Worm (Caenorhabditis elegans) whole organism, L4 larva: ENCODE measurements around the gene ced-7.

Experiments used
- F37D6.2 ChIP-seq: sonication (generic microtip); optimal IDR thresholded peaks from 2 replicates; lab custom pipeline; 2016; ENCODE audit warnings: mild to moderate bottlenecking, missing genetic modification characterization, missing compliant biosample characterization
- F44E2.7 ChIP-seq: fragments of 200-800 bp; sonication (Bioruptor generic); IDR thresholded peaks from 2 replicates; pipeline ENCODE4 v2.1.2; 2022; ENCODE audit warnings: missing genetic modification characterization, missing compliant biosample characterization
- T20F7.1 ChIP-seq: fragments of 200-800 bp; sonication (Bioruptor generic); optimal IDR thresholded peaks from 2 replicates; lab custom pipeline; 2018; ENCODE audit warnings: mild to moderate bottlenecking, missing genetic modification characterization, missing compliant biosample characterization
- T26A8.4 ChIP-seq: fragments of 200-800 bp; sonication (Bioruptor generic); IDR thresholded peaks from 2 replicates; pipeline ENCODE4 v1.3.6; 2022; ENCODE audit warnings: missing genetic modification characterization, missing compliant biosample characterization
- Y105C5A.15 ChIP-seq: fragments of 200-800 bp; sonication (Bioruptor generic); IDR thresholded peaks from 2 replicates; pipeline ENCODE4 v1.3.6; 2022; ENCODE audit warnings: missing genetic modification characterization, missing compliant biosample characterization
- aha-1 ChIP-seq: fragments of 150-350 bp; peaks from one replicate; lab custom pipeline; 2014; ENCODE audit warnings: missing biosample characterization, missing genetic modification characterization
- ama-1 ChIP-seq: fragments of 150-350 bp; optimal IDR thresholded peaks from 2 replicates; lab custom pipeline; 2014; ENCODE audit warnings: inconsistent platforms, mixed read lengths
- ceh-32 ChIP-seq: sonication (generic microtip); optimal IDR thresholded peaks from 2 replicates; lab custom pipeline; 2016; ENCODE audit warnings: mild to moderate bottlenecking, missing genetic modification characterization, missing compliant biosample characterization; ENCODE audit not compliant: poor library complexity
- ceh-44 ChIP-seq: fragments of 200-800 bp; sonication (Bioruptor generic); IDR thresholded peaks from 2 replicates; pipeline ENCODE4 v1.3.6; 2022; ENCODE audit warnings: missing genetic modification reagents, missing genetic modification characterization, missing compliant biosample characterization
- ceh-62 ChIP-seq: sonication (generic microtip); optimal IDR thresholded peaks from 2 replicates; lab custom pipeline; 2017; ENCODE audit warnings: missing biosample characterization, missing genetic modification characterization
- ces-1 ChIP-seq: fragments of 150-350 bp; sonication (generic microtip); optimal IDR thresholded peaks from 4 replicates; lab custom pipeline; 2014; ENCODE audit warnings: missing biosample characterization, missing genetic modification reagents, missing genetic modification characterization
- daf-16 ChIP-seq, 3 experiments: sonication (generic microtip); optimal IDR thresholded peaks; 2 replicates each; lab custom pipeline; 2016 to 2017; ENCODE audit warnings: missing genetic modification characterization in 3 of 3, missing genetic modification reagents in 3 of 3, mild to moderate bottlenecking in 2 of 3, missing compliant biosample characterization in 2 of 3, missing biosample characterization in 1 of 3, moderate library complexity in 1 of 3
- dmd-9 ChIP-seq: fragments of 200-800 bp; sonication (Bioruptor generic); IDR thresholded peaks from 2 replicates; pipeline ENCODE4 v1.3.6; 2022; ENCODE audit warnings: missing genetic modification reagents, missing genetic modification characterization, missing compliant biosample characterization
- dpl-1 ChIP-seq: fragments of 150-350 bp; optimal IDR thresholded peaks from 2 replicates; lab custom pipeline; 2014; ENCODE audit warnings: missing biosample characterization, missing genetic modification reagents, missing genetic modification characterization
- dve-1 ChIP-seq: sonication (generic microtip); optimal IDR thresholded peaks from 2 replicates; lab custom pipeline; 2017; ENCODE audit warnings: antibody characterized with exemption, mild to moderate bottlenecking, missing genetic modification characterization, missing compliant biosample characterization; ENCODE audit not compliant: insufficient read depth
- egl-27 ChIP-seq: sonication (generic microtip); optimal IDR thresholded peaks from 3 replicates; lab custom pipeline; 2017; ENCODE audit warnings: missing biosample characterization, missing genetic modification reagents, missing genetic modification characterization
- fkh-10 ChIP-seq: fragments of 150-350 bp; optimal IDR thresholded peaks from 2 replicates; lab custom pipeline; 2014; ENCODE audit warnings: missing biosample characterization, missing genetic modification reagents, missing genetic modification characterization
- fos-1 ChIP-seq: fragments of 150-350 bp; optimal IDR thresholded peaks from 2 replicates; lab custom pipeline; 2014; ENCODE audit warnings: missing biosample characterization, missing genetic modification characterization
- hif-1 ChIP-seq, 2 experiments: sonication (generic microtip); optimal IDR thresholded peaks; 2 replicates each; lab custom pipeline; 2016 to 2017; ENCODE audit warnings: missing compliant biosample characterization in 2 of 2, missing genetic modification characterization in 2 of 2, missing genetic modification reagents in 2 of 2, missing genotype in 2 of 2, mild to moderate bottlenecking in 1 of 2
- hlh-11 ChIP-seq: fragments of 200-800 bp; sonication (Bioruptor generic); optimal IDR thresholded peaks from 2 replicates; lab custom pipeline; 2018; ENCODE audit warnings: mild to moderate bottlenecking, missing genetic modification characterization, missing compliant biosample characterization
- hlh-30 ChIP-seq: sonication (generic microtip); optimal IDR thresholded peaks from 2 replicates; lab custom pipeline; 2017; ENCODE audit warnings: antibody characterized with exemption, mild to moderate bottlenecking, missing genetic modification characterization, missing compliant biosample characterization; ENCODE audit not compliant: insufficient read depth
- lin-13 ChIP-seq: fragments of 150-350 bp; optimal IDR thresholded peaks from 2 replicates; lab custom pipeline; 2014; ENCODE audit warnings: missing biosample characterization, missing genetic modification reagents, missing genetic modification characterization
- lin-38 ChIP-seq: fragments of 200-800 bp; sonication (Bioruptor generic); IDR thresholded peaks from 2 replicates; pipeline ENCODE4 v1.3.6; 2022; ENCODE audit warnings: missing genetic modification reagents, missing genetic modification characterization, missing compliant biosample characterization
- lin-39 ChIP-seq: fragments of 150-350 bp; optimal IDR thresholded peaks from 2 replicates; lab custom pipeline; 2014; ENCODE audit warnings: missing biosample characterization, missing genetic modification reagents, missing genetic modification characterization
- lsy-2 ChIP-seq, 2 experiments: fragments of 150-350 bp in 1 of 2; sonication (generic microtip) in 1 of 2; optimal IDR thresholded peaks; 2 replicates each; lab custom pipeline; 2014 to 2017; ENCODE audit warnings: missing biosample characterization in 2 of 2, missing genetic modification characterization in 2 of 2
- mdl-1 ChIP-seq, 2 experiments: fragments of 150-350 bp in 1 of 2; sonication (generic microtip) in 1 of 2; optimal IDR thresholded peaks; 2 replicates each; lab custom pipeline; 2014 to 2017; ENCODE audit warnings: missing biosample characterization in 2 of 2, missing genetic modification characterization in 2 of 2
- mep-1 ChIP-seq: fragments of 150-350 bp; sonication (generic microtip); optimal IDR thresholded peaks from 3 replicates; lab custom pipeline; 2014; ENCODE audit warnings: missing biosample characterization, missing genetic modification characterization
- mes-2 ChIP-seq: sonication (generic microtip); optimal IDR thresholded peaks from 2 replicates; lab custom pipeline; 2016; ENCODE audit warnings: missing genotype, mild to moderate bottlenecking, missing genetic modification characterization, missing compliant biosample characterization; ENCODE audit not compliant: poor library complexity, severe bottlenecking
- mxl-2 ChIP-seq: fragments of 200-800 bp; sonication (Bioruptor generic); conservative IDR thresholded peaks from 2 replicates; pipeline ENCODE4 v1.3.6; 2022; ENCODE audit warnings: missing genetic modification reagents, missing genetic modification characterization, missing compliant biosample characterization
- nhr-11 ChIP-seq: fragments of 150-350 bp; optimal IDR thresholded peaks from 2 replicates; lab custom pipeline; 2014; ENCODE audit warnings: missing biosample characterization, missing genetic modification characterization
- nhr-25 ChIP-seq: sonication (generic microtip); optimal IDR thresholded peaks from 2 replicates; lab custom pipeline; 2017; ENCODE audit warnings: missing genetic modification characterization, mild to moderate bottlenecking, missing compliant biosample characterization, antibody characterized with exemption, moderate library complexity, borderline replicate concordance; ENCODE audit not compliant: insufficient read depth
- nhr-28 ChIP-seq: fragments of 150-350 bp; optimal IDR thresholded peaks from 2 replicates; lab custom pipeline; 2014; ENCODE audit warnings: missing biosample characterization, missing genetic modification characterization
- nhr-77 ChIP-seq: fragments of 150-350 bp; optimal IDR thresholded peaks from 2 replicates; lab custom pipeline; 2014; ENCODE audit warnings: missing biosample characterization, missing genetic modification characterization
- php-3 ChIP-seq: fragments of 200-800 bp; sonication (Bioruptor generic); IDR thresholded peaks from 2 replicates; pipeline ENCODE4 v1.3.6; 2022; ENCODE audit warnings: missing genetic modification reagents, missing genetic modification characterization, missing compliant biosample characterization
- pqm-1 ChIP-seq: sonication (generic microtip); optimal IDR thresholded peaks from 2 replicates; lab custom pipeline; 2017; ENCODE audit warnings: missing biosample characterization, missing genetic modification characterization
- snpc-1.2 ChIP-seq: fragments of 200-800 bp; sonication (Bioruptor generic); IDR thresholded peaks from 2 replicates; pipeline ENCODE4 v1.3.6; 2022; ENCODE audit warnings: missing genetic modification reagents, missing genetic modification characterization, missing compliant biosample characterization
- unc-62 ChIP-seq, 3 experiments: fragments of 150-350 bp in 1 of 3; sonication (generic microtip); optimal IDR thresholded peaks in 2 of 3; peaks in 1 of 3; 1 replicate in 1 of 3; 2 replicates in 2 of 3; lab custom pipeline; 2014 to 2017; ENCODE audit warnings: missing biosample characterization in 3 of 3, missing genetic modification characterization in 3 of 3, missing genetic modification reagents in 3 of 3, missing genotype in 1 of 3
- zag-1 ChIP-seq: fragments of 150-350 bp; optimal IDR thresholded peaks from 2 replicates; lab custom pipeline; 2014; ENCODE audit warnings: missing biosample characterization, missing genetic modification characterization
- zip-11 ChIP-seq: fragments of 200-800 bp; sonication (Bioruptor generic); IDR thresholded peaks from 2 replicates; pipeline ENCODE4 v1.3.6; 2022; ENCODE audit warnings: missing genetic modification characterization, missing compliant biosample characterization
- zip-2 ChIP-seq: fragments of 150-350 bp; optimal IDR thresholded peaks from 2 replicates; lab custom pipeline; 2014; ENCODE audit warnings: missing biosample characterization, missing genetic modification characterization
- ztf-7 ChIP-seq: fragments of 150-350 bp; optimal IDR thresholded peaks from 2 replicates; lab custom pipeline; 2014; ENCODE audit warnings: missing biosample characterization, missing genetic modification characterization

The ced-7 gene

DNA sequence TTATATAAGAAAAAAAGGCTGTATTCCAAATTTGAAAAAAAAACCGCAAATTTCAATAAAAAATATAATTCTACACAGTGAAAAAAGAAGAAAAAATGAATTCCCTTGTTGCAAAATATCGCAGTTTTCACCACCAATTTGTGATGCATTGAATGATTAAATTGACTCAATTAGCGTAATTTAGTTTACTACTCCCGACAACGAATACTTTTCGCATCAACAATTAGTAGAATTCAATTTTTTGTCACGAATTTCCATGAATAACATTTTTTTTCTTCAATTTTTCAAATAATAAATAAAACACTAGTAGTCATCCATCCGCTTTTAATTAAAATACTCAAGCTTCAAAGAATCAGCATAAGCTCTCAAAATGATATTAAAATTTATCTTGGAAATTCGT, 5.4 kb upstream of the ced-7 start:
- TF ChIP-seq lin-38 (GFP tag; lab: Robert Waterston, UW) (no peak), ceh-32 (no peak), fkh-10 (GFP tag; lab: Kevin White, UChicago) (peak; percentile 16), ces-1 (peak; percentile 46), lsy-2 (tag; optimal IDR thresholded peaks at IDR 0.05; lab: Kevin White, UChicago) (peak in 1 of 2 experiments; percentile 21)
- TF ChIP-seq, all 104 proteins: peak for 3

DNA sequence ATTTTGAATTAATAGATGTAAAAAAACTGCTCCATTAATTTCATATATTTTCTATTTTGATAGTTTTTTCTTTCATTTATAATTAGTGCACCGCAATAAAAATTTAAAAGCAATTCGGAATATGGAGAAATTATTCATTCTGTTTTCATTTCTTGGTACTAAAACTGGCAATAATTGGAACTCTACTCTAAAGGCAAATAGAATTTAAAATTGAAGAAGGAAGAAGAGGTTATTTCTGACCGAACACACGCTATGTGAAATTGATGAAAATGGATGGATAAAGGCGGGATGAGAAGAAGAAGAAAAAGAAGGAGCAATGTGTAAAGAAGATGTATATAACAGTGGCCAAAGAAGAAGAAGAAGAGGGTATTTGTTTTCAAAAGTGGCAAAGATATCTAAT, 3.3 kb upstream of the ced-7 start:
- TF ChIP-seq zag-1 (tag; lab: Kevin White, UChicago) (no peak), mxl-2 (GFP tag; lab: Robert Waterston, UW) (no peak), T20F7.1 (GFP tag; lab: Kevin White, UChicago) (no peak), fos-1 (tag; lab: Kevin White, UChicago) (no peak), zip-2 (no peak), lin-39 (tag; lab: Kevin White, UChicago) (no peak), nhr-11 (tag; lab: Kevin White, UChicago) (no peak), Y105C5A.15 (GFP tag; lab: Robert Waterston, UW) (no peak), F37D6.2 (tag; lab: Kevin White, UChicago) (no peak), ztf-7 (tag; lab: Kevin White, UChicago) (no peak), ceh-62 (tag; lab: Kevin White, UChicago) (no peak), unc-62 (GFP tag; optimal IDR thresholded peaks at IDR 0.05 in 1 of 2; lab: Kevin White, UChicago) (no peak), unc-62 (tag; optimal IDR thresholded peaks at IDR 0.05; lab: Kevin White, UChicago) (no peak), hif-1 (tag; optimal IDR thresholded peaks at IDR 0.05; lab: Kevin White, UChicago) (no peak), ceh-32 (no peak), mdl-1 (tag; optimal IDR thresholded peaks at IDR 0.05; lab: Kevin White, UChicago) (no peak), lin-13 (GFP tag; lab: Kevin White, UChicago) (no peak)

DNA sequence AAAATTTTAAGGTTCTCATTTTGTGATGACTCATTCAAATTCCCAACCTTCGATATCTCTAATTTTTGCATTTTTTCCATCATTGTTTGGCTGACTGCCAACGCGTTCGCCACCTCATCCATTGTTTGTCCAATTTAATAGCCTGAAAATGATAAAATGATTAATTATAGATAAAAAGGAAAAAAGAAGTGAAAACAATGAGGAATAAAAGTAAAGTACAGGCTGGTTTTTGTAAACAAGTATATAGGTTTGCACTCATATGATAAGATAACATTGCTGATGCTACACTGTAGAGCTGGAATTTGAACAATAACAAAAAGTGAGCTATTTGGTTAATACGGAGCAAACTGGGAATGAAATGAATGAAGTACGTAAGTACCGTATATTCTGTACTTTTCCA, 2.4 kb upstream of the ced-7 start, which contains the start of gene C48B4.3:
Gene C48B4.3, minus strand, starts transcription at position 149 of the 400 bp plus-strand sequence.
- no peak for TF ChIP-seq egl-27 (tag; lab: Kevin White, UChicago)
- no peak for TF ChIP-seq mep-1 (tag; lab: Kevin White, UChicago)
- TF ChIP-seq snpc-1.2 (GFP tag; lab: Robert Waterston, UW) = no peak
- peak; percentile 4 for TF ChIP-seq pqm-1
- no peak for TF ChIP-seq daf-16 (GFP tag; optimal IDR thresholded peaks at IDR 0.05; lab: Kevin White, UChicago)
- peak; percentile 99 for TF ChIP-seq daf-16 (tag; optimal IDR thresholded peaks at IDR 0.05; lab: Kevin White, UChicago)
- TF ChIP-seq dmd-9 (GFP tag; lab: Robert Waterston, UW) = no peak
- peak; percentile 74 for TF ChIP-seq php-3 (GFP tag; lab: Robert Waterston, UW)
- no peak for TF ChIP-seq ceh-44 (GFP tag; lab: Robert Waterston, UW)
- TF ChIP-seq nhr-77 (tag; lab: Kevin White, UChicago) = peak; percentile 21
- no peak for TF ChIP-seq zip-11 (GFP tag; lab: Robert Waterston, UW)
- TF ChIP-seq hlh-30 = no peak
- peak; percentile 14 for TF ChIP-seq hlh-11 (tag; lab: Kevin White, UChicago)
- peak; percentile 75 for TF ChIP-seq dve-1
- peak; percentile 29 for TF ChIP-seq nhr-28 (tag; lab: Kevin White, UChicago)

DNA sequence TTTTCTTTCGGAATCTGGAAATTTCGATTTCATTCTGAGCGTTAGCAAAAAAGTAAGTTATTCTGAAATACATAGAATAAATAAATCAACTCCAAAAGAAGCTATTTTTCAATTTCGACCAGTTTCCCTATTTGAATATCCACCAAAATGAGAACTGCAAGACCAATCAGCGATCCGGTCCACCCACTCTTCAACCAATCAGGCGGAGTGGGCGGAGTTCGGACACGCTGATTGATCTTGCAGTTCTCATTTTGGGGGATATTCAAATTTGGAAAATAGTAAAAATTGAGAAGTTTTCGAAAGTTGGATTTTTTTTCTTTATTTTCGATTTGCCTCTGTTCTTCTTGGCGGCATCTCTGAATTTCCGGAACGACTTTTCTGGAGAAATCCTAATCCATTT, 9.0 kb downstream of the ced-7 start:
- peak; percentile 85 for TF ChIP-seq dpl-1
- TF ChIP-seq lsy-2 (tag; optimal IDR thresholded peaks at IDR 0.05; lab: Kevin White, UChicago) = peak in 1 of 2 experiments; percentile 54
- no peak for TF ChIP-seq ama-1 (lab: Kevin White, UChicago)
- no peak for TF ChIP-seq zip-2
- TF ChIP-seq T26A8.4 = peak; percentile 21; the same call in 1 of the 2 replicates
- TF ChIP-seq F44E2.7 (GFP tag; lab: Robert Waterston, UW) = no peak
- no peak for TF ChIP-seq nhr-25 (tag; lab: Kevin White, UChicago)
- no peak for TF ChIP-seq aha-1
- TF ChIP-seq lin-38 (GFP tag; lab: Robert Waterston, UW) = peak; percentile 42; the same call in 1 of the 2 replicates
- peak; percentile 13 for TF ChIP-seq mes-2
